Fruit fly (Drosophila melanogaster) whole organism, prepupa: ENCODE measurements around the gene gny.

Source experiments
- Blimp-1 ChIP-seq: fragments of 200-800 bp; sonication (Bioruptor generic); optimal IDR thresholded peaks from 3 replicates; lab custom pipeline; 2017; ENCODE audit warnings: missing biosample characterization, missing genetic modification characterization, mild to moderate bottlenecking, moderate library complexity, missing genetic modification reagents
- CG10631 ChIP-seq: fragments of 200-800 bp; sonication (Bioruptor generic); optimal IDR thresholded peaks from 2 replicates; lab custom pipeline; 2016; ENCODE audit warnings: missing biosample characterization, missing genetic modification characterization
- CG11294 ChIP-seq: fragments of 200-800 bp; sonication (Bioruptor generic); IDR thresholded peaks from 2 replicates; pipeline ENCODE4 v1.3.6; 2022; ENCODE audit warnings: missing biosample characterization, missing genetic modification characterization
- CG15336 ChIP-seq: fragments of 200-800 bp; sonication (Bioruptor generic); IDR thresholded peaks from 2 replicates; pipeline ENCODE4 v1.3.6; 2022; ENCODE audit warnings: missing biosample characterization, missing genetic modification characterization
- CG3032 ChIP-seq: fragments of 200-800 bp; optimal IDR thresholded peaks from 2 replicates; lab custom pipeline; 2019; ENCODE audit warnings: missing biosample characterization, mild to moderate bottlenecking, missing genetic modification characterization, moderate library complexity
- CG31627 ChIP-seq: fragments of 200-800 bp; sonication (Bioruptor generic); optimal IDR thresholded peaks from 3 replicates; lab custom pipeline; 2016; ENCODE audit warnings: missing biosample characterization, missing genetic modification characterization
- CG4318 ChIP-seq: fragments of 200-800 bp; sonication (Bioruptor generic); optimal IDR thresholded peaks from 3 replicates; lab custom pipeline; 2017; ENCODE audit warnings: missing biosample characterization, mild to moderate bottlenecking, missing genetic modification characterization
- CG6163 ChIP-seq: fragments of 200-800 bp; sonication (Bioruptor generic); IDR thresholded peaks from 3 replicates; pipeline ENCODE4 v1.3.6; 2022; ENCODE audit warnings: missing biosample characterization, missing genetic modification characterization
- CG6792 ChIP-seq: fragments of 200-800 bp; sonication (Bioruptor generic); optimal IDR thresholded peaks from 3 replicates; lab custom pipeline; 2016; ENCODE audit warnings: missing biosample characterization, missing genetic modification characterization
- CG6808 ChIP-seq: fragments of 200-800 bp; sonication (Bioruptor generic); optimal IDR thresholded peaks from 3 replicates; lab custom pipeline; 2017; ENCODE audit warnings: missing biosample characterization, missing genetic modification characterization, mild to moderate bottlenecking, moderate library complexity, missing genetic modification reagents
- CG6854 ChIP-seq: fragments of 200-800 bp; sonication (Bioruptor generic); optimal IDR thresholded peaks from 2 replicates; lab custom pipeline; 2017; ENCODE audit warnings: missing biosample characterization, mild to moderate bottlenecking, missing genetic modification characterization
- CG7368 ChIP-seq: fragments of 200-800 bp; sonication (Bioruptor generic); optimal IDR thresholded peaks from 3 replicates; lab custom pipeline; 2016; ENCODE audit warnings: missing biosample characterization, missing genetic modification characterization
- CG8319 ChIP-seq: fragments of 200-800 bp; sonication (Bioruptor generic); optimal IDR thresholded peaks from 3 replicates; lab custom pipeline; 2016; ENCODE audit warnings: missing biosample characterization, missing genetic modification characterization
- Eip75B ChIP-seq: fragments of 200-800 bp; sonication (Bioruptor generic); optimal IDR thresholded peaks from 3 replicates; lab custom pipeline; 2016; ENCODE audit warnings: missing biosample characterization, missing genetic modification characterization
- Eip78C ChIP-seq: fragments of 200-800 bp; sonication (Bioruptor generic); peaks from one replicate; lab custom pipeline; 2016; ENCODE audit warnings: missing biosample characterization, missing genetic modification characterization
- Ets21C ChIP-seq: fragments of 200-800 bp; sonication (Bioruptor generic); optimal IDR thresholded peaks from 3 replicates; lab custom pipeline; 2016; ENCODE audit warnings: missing biosample characterization, missing genetic modification characterization
- Ets96B ChIP-seq: fragments of 200-800 bp; optimal IDR thresholded peaks from 2 replicates; lab custom pipeline; 2019; ENCODE audit warnings: missing biosample characterization, mild to moderate bottlenecking, missing genetic modification characterization, moderate library complexity
- Hr38 ChIP-seq: sonication (Bioruptor generic); optimal IDR thresholded peaks from 2 replicates; lab custom pipeline; 2016; ENCODE audit warnings: missing biosample characterization, missing genetic modification characterization
- Hr39 ChIP-seq: fragments of 200-800 bp; sonication (Bioruptor generic); optimal IDR thresholded peaks from 2 replicates; lab custom pipeline; 2016; ENCODE audit warnings: missing biosample characterization, missing genetic modification characterization
- Hr4 ChIP-seq: fragments of 200-800 bp; sonication (Bioruptor generic); optimal IDR thresholded peaks from 3 replicates; lab custom pipeline; 2016; ENCODE audit warnings: missing biosample characterization, missing genetic modification characterization
- OdsH ChIP-seq: fragments of 200-800 bp; sonication (Bioruptor generic); optimal IDR thresholded peaks from 3 replicates; lab custom pipeline; 2016; ENCODE audit warnings: missing biosample characterization, missing genetic modification characterization
- Smox ChIP-seq: fragments of 200-800 bp; sonication (Bioruptor generic); optimal IDR thresholded peaks from 3 replicates; lab custom pipeline; 2016; ENCODE audit warnings: missing biosample characterization, missing genetic modification characterization
- Sox102F ChIP-seq: fragments of 200-800 bp; sonication (Bioruptor generic); optimal IDR thresholded peaks from 2 replicates; lab custom pipeline; 2016; ENCODE audit warnings: missing biosample characterization, mild to moderate bottlenecking, missing genetic modification characterization
- Sox14 ChIP-seq: fragments of 200-800 bp; sonication (Bioruptor generic); optimal IDR thresholded peaks from 3 replicates; lab custom pipeline; 2016; ENCODE audit warnings: missing biosample characterization, missing genetic modification characterization
- Sox15 ChIP-seq: fragments of 200-800 bp; sonication (Bioruptor generic); optimal IDR thresholded peaks from 3 replicates; lab custom pipeline; 2016; ENCODE audit warnings: missing biosample characterization, missing genetic modification characterization
- acj6 ChIP-seq: fragments of 200-800 bp; sonication (Bioruptor generic); optimal IDR thresholded peaks from 3 replicates; lab custom pipeline; 2016; ENCODE audit warnings: missing biosample characterization, missing genetic modification characterization
- cyc ChIP-seq: fragments of 200-800 bp; sonication (Bioruptor generic); optimal IDR thresholded peaks from 3 replicates; lab custom pipeline; 2016; ENCODE audit warnings: missing biosample characterization, missing genetic modification characterization
- dac ChIP-seq: fragments of 200-800 bp; sonication (Bioruptor generic); optimal IDR thresholded peaks from 2 replicates; lab custom pipeline; 2017; ENCODE audit warnings: missing biosample characterization, mild to moderate bottlenecking, missing genetic modification characterization
- dsx ChIP-seq: fragments of 200-800 bp; optimal IDR thresholded peaks from 3 replicates; lab custom pipeline; 2019; ENCODE audit warnings: missing biosample characterization, mild to moderate bottlenecking, missing genetic modification characterization, moderate library complexity; ENCODE audit not compliant: poor library complexity, severe bottlenecking
- eg ChIP-seq: fragments of 200-800 bp; sonication (Bioruptor generic); IDR thresholded peaks from 3 replicates; pipeline ENCODE4 v1.3.6; 2022; ENCODE audit warnings: missing biosample characterization, missing genetic modification characterization
- esn ChIP-seq: fragments of 200-800 bp; sonication (Bioruptor generic); optimal IDR thresholded peaks from 2 replicates; lab custom pipeline; 2016; ENCODE audit warnings: missing biosample characterization, mild to moderate bottlenecking, missing genetic modification characterization, moderate library complexity
- fd85E ChIP-seq: fragments of 200-800 bp; sonication (Bioruptor generic); optimal IDR thresholded peaks from 3 replicates; lab custom pipeline; 2016; ENCODE audit warnings: missing biosample characterization, missing genetic modification characterization
- fkh ChIP-seq: fragments of 200-800 bp; sonication (Bioruptor generic); optimal IDR thresholded peaks from 3 replicates; lab custom pipeline; 2017; ENCODE audit warnings: missing biosample characterization, mild to moderate bottlenecking, missing genetic modification characterization, moderate library complexity
- lz ChIP-seq: fragments of 200-800 bp; sonication (Bioruptor generic); optimal IDR thresholded peaks from 3 replicates; lab custom pipeline; 2016; ENCODE audit warnings: missing biosample characterization, missing genetic modification characterization
- net ChIP-seq: fragments of 200-800 bp; sonication (Bioruptor generic); optimal IDR thresholded peaks from 3 replicates; lab custom pipeline; 2016; ENCODE audit warnings: missing biosample characterization, missing genetic modification characterization
- salr ChIP-seq, 2 experiments: fragments of 200-800 bp; sonication (Bioruptor generic); optimal IDR thresholded peaks; 3 replicates each; lab custom pipeline; 2016 to 2018; ENCODE audit warnings: missing biosample characterization in 2 of 2, missing genetic modification characterization in 2 of 2, mild to moderate bottlenecking in 1 of 2
- spab ChIP-seq: fragments of 200-800 bp; sonication (Bioruptor generic); optimal IDR thresholded peaks from 2 replicates; lab custom pipeline; 2017; ENCODE audit warnings: missing biosample characterization, mild to moderate bottlenecking, missing genetic modification characterization, missing genetic modification reagents
- ss ChIP-seq, 2 experiments: fragments of 200-800 bp; sonication (Bioruptor generic); optimal IDR thresholded peaks; 2 replicates in 1 of 2; 3 replicates in 1 of 2; lab custom pipeline; 2017 to 2018; ENCODE audit warnings: mild to moderate bottlenecking in 2 of 2, missing biosample characterization in 2 of 2, missing genetic modification characterization in 2 of 2, moderate library complexity in 1 of 2
- vri ChIP-seq: fragments of 200-800 bp; sonication (Bioruptor generic); optimal IDR thresholded peaks from 3 replicates; lab custom pipeline; 2016; ENCODE audit warnings: missing biosample characterization, mild to moderate bottlenecking, missing genetic modification characterization

Gene gny

dm6 chr2L:10413251-10414127 is 33.6 kb downstream of the gny start, which contains the start of the genes CG5355 and Klp31E (continued):
- no peak for TF ChIP-seq spab (GFP tag; lab: Kevin White, UChicago)
- TF ChIP-seq Eip78C, result peak; percentile 87
- TF ChIP-seq Smox (GFP tag; lab: Kevin White, UChicago), result no peak
- TF ChIP-seq CG3032 (tag; lab: Kevin White, UChicago), result peak; percentile 79
- no peak for TF ChIP-seq Hr4
- TF ChIP-seq Ets96B (tag; lab: Kevin White, UChicago), result peak; percentile 46
- no peak for TF ChIP-seq eg (GFP tag; lab: Robert Waterston, UW)
- no peak for TF ChIP-seq fkh (GFP tag; lab: Kevin White, UChicago)
- no peak for TF ChIP-seq vri (GFP tag; lab: Kevin White, UChicago)
- peak; percentile 50 for TF ChIP-seq acj6 (GFP tag; lab: Kevin White, UChicago)
- TF ChIP-seq Eip75B, result no peak
- peak; percentile 16 for TF ChIP-seq CG6854 (GFP tag; lab: Kevin White, UChicago)
- TF ChIP-seq CG7368 (GFP tag; lab: Kevin White, UChicago), result no peak

DNA sequence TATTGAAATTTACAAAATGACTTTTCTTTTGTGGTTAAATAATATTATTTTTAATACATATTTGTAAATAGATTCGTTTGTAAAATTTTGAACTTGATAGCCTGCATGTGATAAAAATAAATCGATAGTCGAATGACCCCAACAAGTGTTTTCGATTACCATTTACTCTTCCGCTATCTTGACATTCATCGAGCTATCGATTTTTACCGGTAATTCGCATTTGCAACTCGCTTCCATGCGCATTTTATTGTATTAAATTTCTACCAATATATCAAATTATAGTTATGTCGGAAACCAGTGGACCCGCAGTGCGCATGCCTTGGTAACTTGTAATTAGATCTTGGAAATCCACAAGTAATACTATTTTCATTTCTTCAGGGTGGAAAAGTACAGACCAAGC is 39.1 kb downstream of the gny start, which contains the start of gene RfC3:
Gene RfC3, plus strand, starts transcription at position 210 of the 400 bp plus-strand sequence.
- TF ChIP-seq Ets21C (GFP tag; lab: Kevin White, UChicago) (no peak), Hr4 (no peak), dsx (GFP tag; lab: Kevin White, UChicago) (no peak), esn (GFP tag; lab: Kevin White, UChicago) (no peak), OdsH (no peak), dac (GFP tag; lab: Kevin White, UChicago) (no peak), CG31627 (no peak), Sox14 (GFP tag; lab: Kevin White, UChicago) (no peak), CG10631 (GFP tag; lab: Kevin White, UChicago) (no peak), CG15336 (no peak), CG8319 (GFP tag; lab: Kevin White, UChicago) (no peak)

DNA sequence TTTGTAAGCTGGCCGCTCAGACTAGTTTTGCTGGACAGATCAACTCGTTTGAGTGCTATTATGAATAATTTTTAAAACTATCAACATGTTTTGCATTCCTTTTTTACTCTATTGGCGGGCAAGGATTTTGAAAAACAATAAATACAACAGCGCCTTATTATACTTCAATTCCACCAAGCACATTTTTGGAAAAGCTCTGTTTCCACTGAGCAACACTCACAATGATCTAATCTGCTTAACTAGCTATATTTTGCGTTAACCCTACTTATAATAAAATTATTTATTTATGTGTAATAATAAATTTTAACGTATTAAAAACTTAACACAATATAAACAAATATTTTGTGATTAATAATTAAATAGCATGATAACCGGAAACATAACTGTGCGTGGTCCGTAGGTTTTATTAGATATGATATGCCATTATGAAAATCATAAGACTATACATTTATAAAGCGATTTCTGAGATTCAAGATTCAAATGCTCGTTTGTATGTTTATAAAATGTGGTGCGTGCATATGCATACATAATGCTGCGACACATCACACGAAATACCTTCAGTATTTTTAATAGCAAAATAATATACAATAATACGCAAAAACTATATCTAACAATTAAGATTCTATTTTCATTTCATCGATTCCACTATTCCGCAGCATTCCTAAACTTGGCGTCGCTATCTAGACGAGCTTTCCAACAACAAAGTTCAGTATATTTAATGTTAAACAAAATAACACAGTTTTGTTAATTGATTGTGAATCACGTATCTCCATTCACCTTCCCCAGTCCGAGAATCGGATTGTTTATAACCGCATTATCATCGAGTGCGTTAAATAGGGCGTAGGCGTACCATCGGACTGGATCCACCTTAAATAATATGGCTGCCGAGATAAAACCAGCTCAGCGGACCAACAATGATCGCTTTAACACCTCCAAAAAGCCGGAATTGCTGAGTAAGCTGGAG is 43.0 kb downstream of the gny start, which contains the start of the genes pie and Wdfy2:
Gene pie, minus strand, starts transcription at position 138 of the 964 bp plus-strand sequence.
Gene Wdfy2, plus strand, starts transcription at position 649 of the 964 bp plus-strand sequence.
- no peak for TF ChIP-seq salr (GFP tag; optimal IDR thresholded peaks at IDR 0.05; lab: Kevin White, UChicago)
- peak; percentile 21 for TF ChIP-seq CG3032 (tag; lab: Kevin White, UChicago)
- TF ChIP-seq cyc (GFP tag; lab: Kevin White, UChicago), result peak; percentile 6
- TF ChIP-seq, all 60 proteins: peak for 2

- TF ChIP-seq acj6 (GFP tag; lab: Kevin White, UChicago) (no peak), CG6808 (GFP tag; lab: Kevin White, UChicago) (no peak), net (GFP tag; lab: Kevin White, UChicago) (no peak)
Observed at dm6 chr2L:10425599-10425998, 45.7 kb downstream of the gny start.

DNA sequence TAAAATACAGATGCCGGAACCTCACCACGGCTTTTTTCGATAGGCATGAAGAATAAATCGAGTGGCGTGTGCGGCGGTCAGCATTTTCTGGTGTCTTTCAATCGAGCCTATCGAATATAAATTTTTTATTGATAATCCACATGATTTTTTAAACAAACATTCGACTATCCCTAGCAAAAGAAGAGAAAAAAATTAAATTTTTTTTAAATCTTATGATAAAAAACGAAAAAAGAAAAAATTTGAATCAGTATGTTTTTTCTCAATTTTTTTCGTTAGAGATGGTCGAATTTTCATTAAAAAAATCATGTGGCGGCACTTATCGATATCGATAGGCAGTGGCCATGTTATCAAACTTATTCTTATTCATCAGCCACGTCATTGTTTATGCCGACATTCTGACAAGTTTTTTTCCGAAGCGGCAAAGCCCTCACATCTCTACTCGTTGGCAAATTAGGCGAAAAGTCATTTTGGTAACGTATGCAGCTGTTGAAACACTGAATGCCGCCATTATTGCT is 46.7 kb downstream of the gny start, which contains the start of the genes SmB and KdelR:
Gene SmB, minus strand, starts transcription at position 94 of the 515 bp plus-strand sequence.
Gene KdelR, plus strand, starts transcription at position 354 of the 515 bp plus-strand sequence.
- TF ChIP-seq lz (peak; percentile 34), fd85E (GFP tag; lab: Kevin White, UChicago) (no peak), Blimp-1 (GFP tag; lab: Kevin White, UChicago) (no peak), CG4318 (GFP tag; lab: Kevin White, UChicago) (no peak), Hr38 (GFP tag; lab: Kevin White, UChicago) (no peak), Sox102F (no peak), dsx (GFP tag; lab: Kevin White, UChicago) (no peak), CG6792 (GFP tag; lab: Kevin White, UChicago) (no peak), CG3032 (tag; lab: Kevin White, UChicago) (peak; percentile 13), CG6163 (no peak), CG11294 (no peak), Sox15 (no peak), Eip78C (peak; percentile 26), eg (GFP tag; lab: Robert Waterston, UW) (no peak), Hr39 (no peak), ss (GFP tag; optimal IDR thresholded peaks at IDR 0.05; lab: Kevin White, UChicago) (no peak), Eip75B (no peak)
